Fruit fly (Drosophila melanogaster) ovary, adult (tissue): ENCODE measurements around the gene CG3081.
A peak's percentile ranks its signal among the peaks of the same experiment; 100 is the strongest.

Experiments
- CG17801 ChIP-seq: fragments of 200-800 bp; optimal IDR thresholded peaks from 2 replicates; lab custom pipeline; 2019; ENCODE audit warnings: missing biosample characterization, mild to moderate bottlenecking, missing genetic modification characterization, moderate library complexity; ENCODE audit not compliant: partially characterized antibody

CG3081 gene

dm6 chrX:4614325-4614724 is 29.5 kb downstream of the CG3081 start:
- no peak for TF ChIP-seq CG17801 (GFP tag; lab: Kevin White, UChicago)

dm6 chrX:4613613-4614012 is 30.2 kb downstream of the CG3081 start:
- no peak for TF ChIP-seq CG17801 (GFP tag; lab: Kevin White, UChicago)

dm6 chrX:4612454-4612853 is 31.3 kb downstream of the CG3081 start:
- no peak for TF ChIP-seq CG17801 (GFP tag; lab: Kevin White, UChicago)

dm6 chrX:4610481-4610880 is 33.3 kb downstream of the CG3081 start:
- TF ChIP-seq CG17801 (GFP tag; lab: Kevin White, UChicago) = no peak

dm6 chrX:4609737-4610136 is 34.0 kb downstream of the CG3081 start:
- TF ChIP-seq CG17801 (GFP tag; lab: Kevin White, UChicago) = no peak

- TF ChIP-seq CG17801 (GFP tag; lab: Kevin White, UChicago) = no peak
These were observed 37.3 kb downstream of the CG3081 start for dm6 chrX:4606447-4606846.

- TF ChIP-seq CG17801 (GFP tag; lab: Kevin White, UChicago) = peak; percentile 24
These were observed 38.5 kb downstream of the CG3081 start for dm6 chrX:4605313-4605712.

- no peak for TF ChIP-seq CG17801 (GFP tag; lab: Kevin White, UChicago)
These were observed 39.2 kb downstream of the CG3081 start for dm6 chrX:4604553-4604952.

dm6 chrX:4604107-4604506 is 39.7 kb downstream of the CG3081 start:
- no peak for TF ChIP-seq CG17801 (GFP tag; lab: Kevin White, UChicago)

dm6 chrX:4599897-4600469 is 43.8 kb downstream of the CG3081 start:
- no peak for TF ChIP-seq CG17801 (GFP tag; lab: Kevin White, UChicago)

- TF ChIP-seq CG17801 (GFP tag; lab: Kevin White, UChicago) = no peak
These were observed 47.2 kb downstream of the CG3081 start for dm6 chrX:4596467-4597183.

- no peak for TF ChIP-seq CG17801 (GFP tag; lab: Kevin White, UChicago)
These were observed 51.5 kb downstream of the CG3081 start for dm6 chrX:4592258-4592657.

dm6 chrX:4590772-4591064 is 53.1 kb downstream of the CG3081 start:
- TF ChIP-seq CG17801 (GFP tag; lab: Kevin White, UChicago) = peak; percentile 45

- peak; percentile 77 for TF ChIP-seq CG17801 (GFP tag; lab: Kevin White, UChicago)
These were observed 53.6 kb downstream of the CG3081 start for dm6 chrX:4589951-4590771.
